Worm (Caenorhabditis elegans): Measurements from ENCODE around the gene sulp-4.

ce11 chrV:11836073-11836472, 39.1 kb upstream of the sulp-4 start, which contains the start of gene R13H4.2:
- TF ChIP-seq ztf-11 (tag; optimal IDR thresholded peaks at IDR 0.05) (no peak), zag-1 (tag; optimal IDR thresholded peaks at IDR 0.05) (no peak), ets-5 (GFP tag; IDR thresholded peaks at IDR 0.05) (no peak), lir-3 (tag; optimal IDR thresholded peaks at IDR 0.05; ENCODE audit: poor library complexity) (no peak), Y116A8C.19 (tag; optimal IDR thresholded peaks at IDR 0.05; ENCODE audit: borderline replicate concordance) (no peak), nhr-237 (tag; optimal IDR thresholded peaks at IDR 0.05) (no peak), C34B4.2 (tag; optimal IDR thresholded peaks at IDR 0.05) (no peak), snu-23 (GFP tag; optimal IDR thresholded peaks at IDR 0.05) (peak; percentile 19), ama-1 (optimal IDR thresholded peaks at IDR 0.05) (no peak), lin-13 (GFP tag; optimal IDR thresholded peaks at IDR 0.05) (no peak), pag-3 (tag; optimal IDR thresholded peaks at IDR 0.05; ENCODE audit: borderline replicate concordance, insufficient read depth) (peak; percentile 97), fkh-10 (GFP tag; optimal IDR thresholded peaks at IDR 0.05) (no peak), zip-4 (GFP tag; optimal IDR thresholded peaks at IDR 0.05) (no peak)

Data from whole organism, L1 larva.